Worm (Caenorhabditis elegans): ENCODE measurements around the gene dct-16.

DNA sequence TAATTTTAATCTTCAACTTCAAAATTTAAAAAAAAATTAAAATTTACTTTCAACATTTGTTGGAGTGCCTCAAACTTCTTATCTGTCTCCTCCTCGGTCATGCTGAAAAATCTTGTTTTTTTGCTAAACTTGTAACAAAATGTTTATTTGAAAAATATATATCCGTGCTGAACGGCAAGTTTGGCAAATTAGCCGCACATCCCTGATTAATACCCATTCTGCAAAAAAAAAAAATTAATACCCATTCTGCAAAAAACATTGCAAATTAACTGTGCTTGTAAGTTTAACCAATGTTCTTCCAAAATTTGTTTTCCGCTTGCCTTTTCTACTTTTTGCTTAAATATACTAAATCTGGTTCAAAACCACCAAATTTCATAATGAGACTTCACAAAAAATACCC lies 45.8 kb downstream of the dct-16 start, which contains the start of gene F48F5.6:
- no peak for TF ChIP-seq W03F9.2 (tag; optimal IDR thresholded peaks at IDR 0.05)
- TF ChIP-seq him-1 (tag; optimal IDR thresholded peaks at IDR 0.05), result no peak
- TF ChIP-seq dao-5 (tag; optimal IDR thresholded peaks at IDR 0.05), result no peak

Measured in whole organism, L4/young adult.